Worm (Caenorhabditis elegans) whole organism, L4 larva: Measurements from ENCODE around the gene unc-71.

Experiments
- D1046.2 ChIP-seq: fragments of 200-800 bp; sonication (Bioruptor generic); IDR thresholded peaks from 2 replicates; pipeline ENCODE4 v1.3.6; 2022; ENCODE audit warnings: missing genetic modification characterization, missing compliant biosample characterization
- F26F4.8 ChIP-seq: fragments of 200-800 bp; sonication (Bioruptor generic); conservative IDR thresholded peaks from 2 replicates; pipeline ENCODE4 v1.3.6; 2022; ENCODE audit warnings: missing genetic modification characterization, missing compliant biosample characterization
- F37D6.2 ChIP-seq: sonication (generic microtip); optimal IDR thresholded peaks from 2 replicates; lab custom pipeline; 2016; ENCODE audit warnings: mild to moderate bottlenecking, missing genetic modification characterization, missing compliant biosample characterization
- F49E8.2 ChIP-seq: sonication (generic microtip); optimal IDR thresholded peaks from 2 replicates; lab custom pipeline; 2016; ENCODE audit warnings: missing compliant biosample characterization, mild to moderate bottlenecking, missing genetic modification characterization, borderline replicate concordance
- T20F7.1 ChIP-seq: fragments of 200-800 bp; sonication (Bioruptor generic); optimal IDR thresholded peaks from 2 replicates; lab custom pipeline; 2018; ENCODE audit warnings: mild to moderate bottlenecking, missing genetic modification characterization, missing compliant biosample characterization
- Y75B8A.6 ChIP-seq: fragments of 200-800 bp; sonication (Bioruptor generic); IDR thresholded peaks from 2 replicates; pipeline ENCODE4 v1.3.6; 2022; ENCODE audit warnings: missing genetic modification reagents, missing genetic modification characterization, missing compliant biosample characterization
- ZK337.2 ChIP-seq: fragments of 200-800 bp; sonication (Bioruptor generic); IDR thresholded peaks from 2 replicates; pipeline ENCODE4 v1.3.6; 2022; ENCODE audit warnings: missing genetic modification reagents, missing genetic modification characterization, missing compliant biosample characterization
- arid-1 ChIP-seq: fragments of 200-800 bp; sonication (Bioruptor generic); conservative IDR thresholded peaks from 2 replicates; pipeline ENCODE4 v1.3.6; 2022; ENCODE audit warnings: missing genetic modification reagents, missing genetic modification characterization, missing compliant biosample characterization
- ceh-62 ChIP-seq: sonication (generic microtip); optimal IDR thresholded peaks from 2 replicates; lab custom pipeline; 2017; ENCODE audit warnings: missing biosample characterization, missing genetic modification characterization
- ceh-82 ChIP-seq: sonication (generic microtip); optimal IDR thresholded peaks from 2 replicates; lab custom pipeline; 2017; ENCODE audit warnings: missing biosample characterization, missing genetic modification characterization
- dmd-8 ChIP-seq: fragments of 200-800 bp; sonication (Bioruptor generic); IDR thresholded peaks from 2 replicates; pipeline ENCODE4 v1.3.6; 2022; ENCODE audit warnings: missing genetic modification characterization, missing compliant biosample characterization
- fkh-10 ChIP-seq: fragments of 150-350 bp; optimal IDR thresholded peaks from 2 replicates; lab custom pipeline; 2014; ENCODE audit warnings: missing biosample characterization, missing genetic modification reagents, missing genetic modification characterization
- gei-8 ChIP-seq: fragments of 200-800 bp; sonication (Bioruptor generic); optimal IDR thresholded peaks from 2 replicates; lab custom pipeline; 2018; ENCODE audit warnings: mild to moderate bottlenecking, missing genetic modification characterization, missing compliant biosample characterization
- lin-1 ChIP-seq: fragments of 200-800 bp; sonication (Bioruptor generic); IDR thresholded peaks from 2 replicates; pipeline ENCODE4 v1.3.6; 2022; ENCODE audit warnings: missing genetic modification reagents, missing genetic modification characterization, missing compliant biosample characterization
- lin-29 ChIP-seq: fragments of 200-800 bp; sonication (Bioruptor generic); IDR thresholded peaks from 2 replicates; pipeline ENCODE4 v1.3.6; 2022; ENCODE audit warnings: missing genetic modification reagents, missing genetic modification characterization, missing compliant biosample characterization
- lin-38 ChIP-seq: fragments of 200-800 bp; sonication (Bioruptor generic); IDR thresholded peaks from 2 replicates; pipeline ENCODE4 v1.3.6; 2022; ENCODE audit warnings: missing genetic modification reagents, missing genetic modification characterization, missing compliant biosample characterization
- lir-3 ChIP-seq: sonication (generic microtip); optimal IDR thresholded peaks from 2 replicates; lab custom pipeline; 2016; ENCODE audit warnings: mild to moderate bottlenecking, missing genetic modification characterization, missing compliant biosample characterization
- mdt-29 ChIP-seq: fragments of 200-800 bp; sonication (Bioruptor generic); IDR thresholded peaks from 2 replicates; pipeline ENCODE4 v1.3.6; 2022; ENCODE audit warnings: missing genetic modification reagents, missing genetic modification characterization, missing compliant biosample characterization
- nhr-102 ChIP-seq: sonication (generic microtip); optimal IDR thresholded peaks from 2 replicates; lab custom pipeline; 2016; ENCODE audit warnings: mild to moderate bottlenecking, missing genetic modification characterization, moderate library complexity, missing compliant biosample characterization
- nhr-11 ChIP-seq: fragments of 150-350 bp; optimal IDR thresholded peaks from 2 replicates; lab custom pipeline; 2014; ENCODE audit warnings: missing biosample characterization, missing genetic modification characterization
- nhr-28 ChIP-seq: fragments of 150-350 bp; optimal IDR thresholded peaks from 2 replicates; lab custom pipeline; 2014; ENCODE audit warnings: missing biosample characterization, missing genetic modification characterization
- nhr-48 ChIP-seq: sonication (generic microtip); optimal IDR thresholded peaks from 2 replicates; lab custom pipeline; 2016; ENCODE audit warnings: mild to moderate bottlenecking, missing genetic modification characterization, missing compliant biosample characterization
- nhr-76 ChIP-seq: fragments of 150-350 bp; optimal IDR thresholded peaks from 2 replicates; lab custom pipeline; 2014; ENCODE audit warnings: missing biosample characterization, missing genetic modification characterization
- rbr-2 ChIP-seq: sonication (generic microtip); optimal IDR thresholded peaks from 2 replicates; lab custom pipeline; 2016; ENCODE audit warnings: missing genotype, missing genetic modification characterization, missing compliant biosample characterization
- set-16 ChIP-seq: fragments of 200-800 bp; sonication (Bioruptor generic); IDR thresholded peaks from 2 replicates; pipeline ENCODE4 v1.3.6; 2022; ENCODE audit warnings: missing genetic modification reagents, missing genetic modification characterization, missing compliant biosample characterization
- skn-1 ChIP-seq: fragments of 150-350 bp; optimal IDR thresholded peaks from 2 replicates; lab custom pipeline; 2014; ENCODE audit warnings: missing biosample characterization, missing genetic modification characterization
- spr-3 ChIP-seq: fragments of 200-800 bp; sonication (Bioruptor generic); optimal IDR thresholded peaks from 2 replicates; lab custom pipeline; 2018; ENCODE audit warnings: mild to moderate bottlenecking, missing genetic modification characterization, missing compliant biosample characterization
- tag-97 ChIP-seq: fragments of 200-800 bp; sonication (Bioruptor generic); IDR thresholded peaks from 2 replicates; pipeline ENCODE4 v1.3.6; 2022; ENCODE audit warnings: missing genetic modification characterization, missing compliant biosample characterization
- tra-1 ChIP-seq: fragments of 200-800 bp; sonication (Bioruptor generic); IDR thresholded peaks from 2 replicates; pipeline ENCODE4 v1.3.6; 2022; ENCODE audit warnings: missing genetic modification reagents, missing genetic modification characterization, missing compliant biosample characterization
- unc-130 ChIP-seq: sonication (generic microtip); optimal IDR thresholded peaks from 2 replicates; lab custom pipeline; 2016; ENCODE audit warnings: missing genetic modification reagents, missing genetic modification characterization, missing compliant biosample characterization
- unc-62 ChIP-seq, 3 experiments: fragments of 150-350 bp in 1 of 3; sonication (generic microtip); optimal IDR thresholded peaks in 2 of 3; peaks in 1 of 3; 1 replicate in 1 of 3; 2 replicates in 2 of 3; lab custom pipeline; 2014 to 2017; ENCODE audit warnings: missing biosample characterization in 3 of 3, missing genetic modification characterization in 3 of 3, missing genetic modification reagents in 3 of 3, missing genotype in 1 of 3
- zfp-2 ChIP-seq: sonication (generic microtip); optimal IDR thresholded peaks from 2 replicates; lab custom pipeline; 2016; ENCODE audit warnings: mild to moderate bottlenecking, missing genetic modification characterization, missing compliant biosample characterization
- zip-11 ChIP-seq: fragments of 200-800 bp; sonication (Bioruptor generic); IDR thresholded peaks from 2 replicates; pipeline ENCODE4 v1.3.6; 2022; ENCODE audit warnings: missing genetic modification characterization, missing compliant biosample characterization
- ztf-7 ChIP-seq: fragments of 150-350 bp; optimal IDR thresholded peaks from 2 replicates; lab custom pipeline; 2014; ENCODE audit warnings: missing biosample characterization, missing genetic modification characterization

unc-71 gene

ce11 chrIII:12904987-12905541, 13.5 kb upstream of the unc-71 start, which contains the start of gene cox-5A (continued):
- peak; percentile 99 for TF ChIP-seq rbr-2 (tag; lab: Kevin White, UChicago)
- TF ChIP-seq nhr-48 (tag; lab: Kevin White, UChicago) = peak; percentile 95
- peak; percentile 92 for TF ChIP-seq F49E8.2 (tag; lab: Kevin White, UChicago)
- peak; percentile 88 for TF ChIP-seq skn-1 (tag; lab: Kevin White, UChicago)
- no peak for TF ChIP-seq F26F4.8 (GFP tag; lab: Robert Waterston, UW)
- peak; percentile 97 for TF ChIP-seq F37D6.2 (tag; lab: Kevin White, UChicago)
- peak; percentile 95 for TF ChIP-seq ztf-7 (tag; lab: Kevin White, UChicago)
- peak; percentile 90 for TF ChIP-seq zfp-2
- peak; percentile 92 for TF ChIP-seq D1046.2 (GFP tag; lab: Robert Waterston, UW)
- no peak for TF ChIP-seq zip-11 (GFP tag; lab: Robert Waterston, UW)
- peak; percentile 26 for TF ChIP-seq ceh-62
- no peak for TF ChIP-seq T20F7.1
- peak; percentile 96 for TF ChIP-seq lin-1 (GFP tag; lab: Robert Waterston, UW)
- TF ChIP-seq ZK337.2 (GFP tag; lab: Robert Waterston, UW) = peak; percentile 77
- TF ChIP-seq nhr-11 (tag; lab: Kevin White, UChicago) = peak; percentile 98
- TF ChIP-seq tra-1 (GFP tag; lab: Robert Waterston, UW) = peak; percentile 96
- peak; percentile 96 for TF ChIP-seq lin-38
- TF ChIP-seq lir-3 (tag; lab: Kevin White, UChicago) = peak; percentile 78
- TF ChIP-seq ceh-82 (tag; lab: Kevin White, UChicago) = no peak

ce11 chrIII:12904052-12904451, 12.5 kb upstream of the unc-71 start:
- TF ChIP-seq nhr-102 (tag; lab: Kevin White, UChicago) (no peak), unc-62 (GFP tag; optimal IDR thresholded peaks at IDR 0.05 in 1 of 2; lab: Kevin White, UChicago) (peak in 1 of 2 experiments; percentile 69), unc-62 (tag; optimal IDR thresholded peaks at IDR 0.05; lab: Kevin White, UChicago) (no peak), nhr-11 (tag; lab: Kevin White, UChicago) (no peak), nhr-76 (no peak), arid-1 (no peak), mdt-29 (no peak), Y75B8A.6 (no peak)
- TF ChIP-seq, all 104 proteins: peak for 1

- TF ChIP-seq gei-8 = no peak
- peak in 1 of 2 experiments; percentile 50 for TF ChIP-seq unc-62 (GFP tag; optimal IDR thresholded peaks at IDR 0.05 in 1 of 2; lab: Kevin White, UChicago)
- TF ChIP-seq unc-62 (tag; optimal IDR thresholded peaks at IDR 0.05; lab: Kevin White, UChicago) = no peak
- TF ChIP-seq, all 104 proteins: peak for 1
Observed at ce11 chrIII:12894207-12894606, 2.7 kb upstream of the unc-71 start.

- no peak for TF ChIP-seq spr-3 (GFP tag; lab: Kevin White, UChicago)
- TF ChIP-seq fkh-10 (GFP tag; lab: Kevin White, UChicago) = peak; percentile 46
- TF ChIP-seq, all 104 proteins: peak for 1
Observed at ce11 chrIII:12892767-12893166, 1.2 kb upstream of the unc-71 start.

ce11 chrIII:12885153-12885552, 6.4 kb downstream of the unc-71 start:
- TF ChIP-seq nhr-28 (tag; lab: Kevin White, UChicago) (no peak), set-16 (GFP tag; lab: Robert Waterston, UW) (peak; percentile 19; the same call in 1 of the 2 replicates), lin-29 (GFP tag; lab: Robert Waterston, UW) (no peak), unc-130 (GFP tag; lab: Kevin White, UChicago) (no peak), tag-97 (GFP tag; lab: Robert Waterston, UW) (no peak), dmd-8 (GFP tag; lab: Robert Waterston, UW) (no peak)
